Fruit fly (Drosophila melanogaster) whole organism, prepupa: ENCODE data around the gene ChT.

Experiments used
- Blimp-1 ChIP-seq: fragments of 200-800 bp; sonication (Bioruptor generic); optimal IDR thresholded peaks from 3 replicates; lab custom pipeline; 2017; ENCODE audit warnings: missing biosample characterization, missing genetic modification characterization, mild to moderate bottlenecking, moderate library complexity, missing genetic modification reagents
- CG10631 ChIP-seq: fragments of 200-800 bp; sonication (Bioruptor generic); optimal IDR thresholded peaks from 2 replicates; lab custom pipeline; 2016; ENCODE audit warnings: missing biosample characterization, missing genetic modification characterization
- CG10669 ChIP-seq: fragments of 200-800 bp; sonication (Bioruptor generic); optimal IDR thresholded peaks from 3 replicates; lab custom pipeline; 2018; ENCODE audit warnings: missing biosample characterization, mild to moderate bottlenecking, missing genetic modification characterization, moderate library complexity
- CG11294 ChIP-seq: fragments of 200-800 bp; sonication (Bioruptor generic); IDR thresholded peaks from 2 replicates; pipeline ENCODE4 v1.3.6; 2022; ENCODE audit warnings: missing biosample characterization, missing genetic modification characterization
- CG11762 ChIP-seq: fragments of 200-800 bp; sonication (Bioruptor generic); optimal IDR thresholded peaks from 3 replicates; lab custom pipeline; 2016; ENCODE audit warnings: missing biosample characterization, missing genetic modification characterization; ENCODE audit not compliant: insufficient read depth
- CG3032 ChIP-seq: fragments of 200-800 bp; optimal IDR thresholded peaks from 2 replicates; lab custom pipeline; 2019; ENCODE audit warnings: missing biosample characterization, mild to moderate bottlenecking, missing genetic modification characterization, moderate library complexity
- CG31627 ChIP-seq: fragments of 200-800 bp; sonication (Bioruptor generic); optimal IDR thresholded peaks from 3 replicates; lab custom pipeline; 2016; ENCODE audit warnings: missing biosample characterization, missing genetic modification characterization
- CG32006 ChIP-seq: fragments of 200-800 bp; sonication (Bioruptor generic); optimal IDR thresholded peaks from 3 replicates; lab custom pipeline; 2017; ENCODE audit warnings: missing biosample characterization, mild to moderate bottlenecking, missing genetic modification characterization
- CG3919 ChIP-seq: fragments of 200-800 bp; sonication (Bioruptor generic); optimal IDR thresholded peaks from 3 replicates; lab custom pipeline; 2016; ENCODE audit warnings: missing biosample characterization, missing genetic modification characterization
- CG6276 ChIP-seq: fragments of 200-800 bp; sonication (Bioruptor generic); optimal IDR thresholded peaks from 2 replicates; lab custom pipeline; 2017; ENCODE audit warnings: missing biosample characterization, mild to moderate bottlenecking, missing genetic modification characterization
- CG8119 ChIP-seq: fragments of 200-800 bp; sonication (Bioruptor generic); IDR thresholded peaks from 3 replicates; pipeline ENCODE4 v1.3.6; 2022; ENCODE audit warnings: missing biosample characterization, missing genetic modification characterization
- CG8319 ChIP-seq: fragments of 200-800 bp; sonication (Bioruptor generic); optimal IDR thresholded peaks from 3 replicates; lab custom pipeline; 2016; ENCODE audit warnings: missing biosample characterization, missing genetic modification characterization
- CG8632 ChIP-seq: fragments of 200-800 bp; sonication (Bioruptor generic); optimal IDR thresholded peaks from 3 replicates; lab custom pipeline; 2016; ENCODE audit warnings: missing biosample characterization, missing genetic modification characterization
- CG9139 ChIP-seq: fragments of 200-800 bp; sonication (Bioruptor generic); optimal IDR thresholded peaks from 3 replicates; lab custom pipeline; 2017; ENCODE audit warnings: missing biosample characterization, mild to moderate bottlenecking, missing genetic modification characterization
- Eip78C ChIP-seq: fragments of 200-800 bp; sonication (Bioruptor generic); peaks from one replicate; lab custom pipeline; 2016; ENCODE audit warnings: missing biosample characterization, missing genetic modification characterization
- Eip93F ChIP-seq: fragments of 200-800 bp; sonication (Bioruptor generic); optimal IDR thresholded peaks from 2 replicates; lab custom pipeline; 2016; ENCODE audit warnings: missing biosample characterization, mild to moderate bottlenecking, missing genetic modification characterization
- Ets96B ChIP-seq: fragments of 200-800 bp; optimal IDR thresholded peaks from 2 replicates; lab custom pipeline; 2019; ENCODE audit warnings: missing biosample characterization, mild to moderate bottlenecking, missing genetic modification characterization, moderate library complexity
- Hr38 ChIP-seq: sonication (Bioruptor generic); optimal IDR thresholded peaks from 2 replicates; lab custom pipeline; 2016; ENCODE audit warnings: missing biosample characterization, missing genetic modification characterization
- Hr39 ChIP-seq: fragments of 200-800 bp; sonication (Bioruptor generic); optimal IDR thresholded peaks from 2 replicates; lab custom pipeline; 2016; ENCODE audit warnings: missing biosample characterization, missing genetic modification characterization
- Hr4 ChIP-seq: fragments of 200-800 bp; sonication (Bioruptor generic); optimal IDR thresholded peaks from 3 replicates; lab custom pipeline; 2016; ENCODE audit warnings: missing biosample characterization, missing genetic modification characterization
- Lpt ChIP-seq: fragments of 200-800 bp; sonication (Bioruptor generic); optimal IDR thresholded peaks from 3 replicates; lab custom pipeline; 2016; ENCODE audit warnings: missing biosample characterization, missing genetic modification characterization
- Met ChIP-seq: fragments of 200-800 bp; sonication (Bioruptor generic); optimal IDR thresholded peaks from 3 replicates; lab custom pipeline; 2016; ENCODE audit warnings: missing biosample characterization, missing genetic modification characterization
- OdsH ChIP-seq: fragments of 200-800 bp; sonication (Bioruptor generic); optimal IDR thresholded peaks from 3 replicates; lab custom pipeline; 2016; ENCODE audit warnings: missing biosample characterization, missing genetic modification characterization
- Sox14 ChIP-seq: fragments of 200-800 bp; sonication (Bioruptor generic); optimal IDR thresholded peaks from 3 replicates; lab custom pipeline; 2016; ENCODE audit warnings: missing biosample characterization, missing genetic modification characterization
- Sox15 ChIP-seq: fragments of 200-800 bp; sonication (Bioruptor generic); optimal IDR thresholded peaks from 3 replicates; lab custom pipeline; 2016; ENCODE audit warnings: missing biosample characterization, missing genetic modification characterization
- dac ChIP-seq: fragments of 200-800 bp; sonication (Bioruptor generic); optimal IDR thresholded peaks from 2 replicates; lab custom pipeline; 2017; ENCODE audit warnings: missing biosample characterization, mild to moderate bottlenecking, missing genetic modification characterization
- dsx ChIP-seq: fragments of 200-800 bp; optimal IDR thresholded peaks from 3 replicates; lab custom pipeline; 2019; ENCODE audit warnings: missing biosample characterization, mild to moderate bottlenecking, missing genetic modification characterization, moderate library complexity; ENCODE audit not compliant: poor library complexity, severe bottlenecking
- esn ChIP-seq: fragments of 200-800 bp; sonication (Bioruptor generic); optimal IDR thresholded peaks from 2 replicates; lab custom pipeline; 2016; ENCODE audit warnings: missing biosample characterization, mild to moderate bottlenecking, missing genetic modification characterization, moderate library complexity
- fd85E ChIP-seq: fragments of 200-800 bp; sonication (Bioruptor generic); optimal IDR thresholded peaks from 3 replicates; lab custom pipeline; 2016; ENCODE audit warnings: missing biosample characterization, missing genetic modification characterization
- fkh ChIP-seq: fragments of 200-800 bp; sonication (Bioruptor generic); optimal IDR thresholded peaks from 3 replicates; lab custom pipeline; 2017; ENCODE audit warnings: missing biosample characterization, mild to moderate bottlenecking, missing genetic modification characterization, moderate library complexity
- lz ChIP-seq: fragments of 200-800 bp; sonication (Bioruptor generic); optimal IDR thresholded peaks from 3 replicates; lab custom pipeline; 2016; ENCODE audit warnings: missing biosample characterization, missing genetic modification characterization
- net ChIP-seq: fragments of 200-800 bp; sonication (Bioruptor generic); optimal IDR thresholded peaks from 3 replicates; lab custom pipeline; 2016; ENCODE audit warnings: missing biosample characterization, missing genetic modification characterization
- pdm3 ChIP-seq: fragments of 200-800 bp; sonication (Bioruptor generic); optimal IDR thresholded peaks from 3 replicates; lab custom pipeline; 2016; ENCODE audit warnings: missing biosample characterization, missing genetic modification characterization
- spab ChIP-seq: fragments of 200-800 bp; sonication (Bioruptor generic); optimal IDR thresholded peaks from 2 replicates; lab custom pipeline; 2017; ENCODE audit warnings: missing biosample characterization, mild to moderate bottlenecking, missing genetic modification characterization, missing genetic modification reagents
- ss ChIP-seq, 2 experiments: fragments of 200-800 bp; sonication (Bioruptor generic); optimal IDR thresholded peaks; 2 replicates in 1 of 2; 3 replicates in 1 of 2; lab custom pipeline; 2017 to 2018; ENCODE audit warnings: mild to moderate bottlenecking in 2 of 2, missing biosample characterization in 2 of 2, missing genetic modification characterization in 2 of 2, moderate library complexity in 1 of 2
- svp ChIP-seq: fragments of 200-800 bp; sonication (Bioruptor generic); peaks from one replicate; lab custom pipeline; 2016; ENCODE audit warnings: missing biosample characterization, missing genetic modification characterization
- topi ChIP-seq: fragments of 200-800 bp; sonication (Bioruptor generic); optimal IDR thresholded peaks from 3 replicates; lab custom pipeline; 2016; ENCODE audit warnings: missing biosample characterization, missing genetic modification characterization

Gene ChT

DNA sequence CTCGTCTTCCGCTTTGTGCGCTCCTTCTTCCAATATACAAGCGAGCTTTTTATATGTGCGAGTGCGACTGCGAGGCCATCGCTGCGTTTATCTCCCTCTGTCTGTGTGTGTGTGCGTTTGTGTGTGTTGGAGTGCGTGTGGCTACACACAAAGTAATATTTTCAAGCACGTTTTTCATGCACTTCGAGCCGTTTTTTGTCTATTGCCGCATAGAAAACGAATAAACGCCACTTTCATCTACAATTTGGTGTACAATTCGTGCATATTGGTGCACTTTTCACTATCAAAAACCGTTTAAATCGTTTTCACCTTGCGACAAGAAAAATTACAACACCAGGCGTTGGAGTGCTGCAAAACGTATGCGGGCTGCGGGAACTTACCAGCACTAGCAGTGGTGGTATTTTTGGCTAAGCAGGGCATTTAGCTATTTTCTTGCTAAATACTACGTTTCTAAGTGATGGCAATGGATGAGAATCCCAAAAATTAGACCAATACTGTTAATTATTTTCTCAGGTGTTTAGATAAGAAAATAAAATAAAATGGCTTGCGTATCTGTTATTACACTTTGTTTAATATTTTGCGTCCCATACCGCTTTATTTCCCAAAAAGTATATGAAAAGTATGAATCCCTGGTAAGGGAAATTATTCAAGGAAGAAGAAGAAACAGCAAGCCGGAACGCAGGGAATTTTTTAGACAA lies 21.3 kb upstream of the ChT start, which contains the start of the genes CG31224 and CstF64 (continued):
- TF ChIP-seq Sox15 (GFP tag; lab: Kevin White, UChicago) (peak; percentile 73), esn (GFP tag; lab: Kevin White, UChicago) (peak; percentile 86), Ets96B (tag; lab: Kevin White, UChicago) (peak; percentile 70), Met (peak; percentile 83), CG8632 (GFP tag; lab: Kevin White, UChicago) (peak; percentile 64), Eip78C (GFP tag; lab: Kevin White, UChicago) (peak; percentile 93), CG3919 (GFP tag; lab: Kevin White, UChicago) (peak; percentile 83), net (GFP tag; lab: Kevin White, UChicago) (peak; percentile 75), CG3032 (tag; lab: Kevin White, UChicago) (peak; percentile 79)
- TF ChIP-seq, all 60 proteins: peak for 48

DNA sequence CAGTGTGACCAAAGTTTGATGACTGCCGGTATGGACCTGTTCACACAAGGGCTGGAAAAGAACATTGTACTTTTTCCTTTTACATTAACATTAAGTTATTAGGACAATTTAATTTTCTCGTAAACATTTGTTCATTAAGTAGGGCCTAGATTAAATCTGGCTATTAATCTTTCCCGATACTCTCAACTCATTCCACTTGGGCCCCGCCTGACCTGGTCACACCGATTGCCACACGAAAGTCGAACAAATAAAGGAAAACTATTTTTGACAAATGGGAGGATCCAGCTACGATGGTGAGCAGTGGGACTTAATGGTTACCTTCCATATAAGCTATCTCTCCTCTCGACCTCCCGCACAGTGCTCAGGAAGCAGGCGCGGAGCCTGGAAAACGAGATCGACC lies 16.9 kb upstream of the ChT start, which contains the start of the genes Cpsf73 and Gos28:
Gene Cpsf73 (minus strand): TSS at position 28 of the 400 bp plus-strand sequence.
Gene Gos28 (plus strand): TSS at position 214 of the 400 bp plus-strand sequence.
- TF ChIP-seq CG9139 (no peak), fd85E (GFP tag; lab: Kevin White, UChicago) (no peak), lz (GFP tag; lab: Kevin White, UChicago) (no peak), CG32006 (GFP tag; lab: Kevin White, UChicago) (no peak), svp (GFP tag; lab: Kevin White, UChicago) (no peak), Hr39 (GFP tag; lab: Kevin White, UChicago) (no peak), Eip78C (GFP tag; lab: Kevin White, UChicago) (peak; percentile 64), CG8119 (GFP tag; lab: Robert Waterston, UW) (no peak), Hr38 (GFP tag; lab: Kevin White, UChicago) (no peak), dsx (peak; percentile 7), CG6276 (GFP tag; lab: Kevin White, UChicago) (no peak), topi (GFP tag; lab: Kevin White, UChicago) (peak; percentile 23), CG10669 (GFP tag; lab: Kevin White, UChicago) (no peak), CG31627 (GFP tag; lab: Kevin White, UChicago) (peak; percentile 19), CG3919 (GFP tag; lab: Kevin White, UChicago) (peak; percentile 22), fkh (GFP tag; lab: Kevin White, UChicago) (no peak), net (GFP tag; lab: Kevin White, UChicago) (no peak), Eip93F (GFP tag; lab: Kevin White, UChicago) (no peak), dac (GFP tag; lab: Kevin White, UChicago) (no peak), ss (GFP tag; optimal IDR thresholded peaks at IDR 0.05; lab: Kevin White, UChicago) (no peak), OdsH (no peak), CG8319 (no peak), Sox14 (GFP tag; lab: Kevin White, UChicago) (peak; percentile 70), CG11762 (GFP tag; lab: Kevin White, UChicago) (no peak), Blimp-1 (GFP tag; lab: Kevin White, UChicago) (no peak), esn (GFP tag; lab: Kevin White, UChicago) (peak; percentile 34)

DNA sequence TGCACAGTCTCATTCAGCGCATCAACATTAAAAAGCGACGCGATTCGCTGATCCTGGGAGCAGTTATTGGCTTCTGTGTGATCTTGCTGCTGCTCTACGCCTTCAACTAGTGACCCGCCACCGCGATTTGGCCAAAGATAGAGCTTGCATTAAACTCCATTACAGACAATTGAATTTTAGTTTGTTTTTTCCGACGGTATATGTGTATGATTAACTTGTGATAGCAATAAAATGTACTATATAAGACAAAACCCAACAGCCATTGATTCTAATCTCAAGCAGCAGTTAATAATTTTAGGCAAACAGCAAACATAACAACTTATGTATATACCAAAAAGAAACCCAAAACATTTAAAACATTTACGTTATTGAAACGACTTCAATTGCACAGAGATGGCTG lies 15.3 kb upstream of the ChT start, which contains the start of gene CG31231:
Gene CG31231 (plus strand): TSS at position 301 of the 400 bp plus-strand sequence.
- TF ChIP-seq CG9139, result no peak
- no peak for TF ChIP-seq Lpt (GFP tag; lab: Kevin White, UChicago)
- TF ChIP-seq Hr4 (GFP tag; lab: Kevin White, UChicago), result no peak
- no peak for TF ChIP-seq OdsH
- TF ChIP-seq CG10631 (GFP tag; lab: Kevin White, UChicago), result no peak
- TF ChIP-seq CG31627 (GFP tag; lab: Kevin White, UChicago), result no peak
- no peak for TF ChIP-seq Eip78C (GFP tag; lab: Kevin White, UChicago)
- TF ChIP-seq spab (GFP tag; lab: Kevin White, UChicago), result no peak
- no peak for TF ChIP-seq pdm3 (GFP tag; lab: Kevin White, UChicago)
- no peak for TF ChIP-seq CG3032 (tag; lab: Kevin White, UChicago)
- TF ChIP-seq CG11294 (GFP tag; lab: Robert Waterston, UW), result no peak
